Worm (Caenorhabditis elegans) whole organism, L1 larva: Measurements from ENCODE around the gene F54D5.7.
A peak's percentile ranks its signal among the peaks of the same experiment; 100 is the strongest.

Experiments used
- C34B4.2 ChIP-seq: sonication (generic microtip); optimal IDR thresholded peaks from 2 replicates; lab custom pipeline; 2017; ENCODE audit warnings: mild to moderate bottlenecking, missing genetic modification characterization, missing compliant biosample characterization
- Y116A8C.19 ChIP-seq: sonication (generic microtip); optimal IDR thresholded peaks from 2 replicates; lab custom pipeline; 2016; ENCODE audit warnings: missing compliant biosample characterization, missing genetic modification characterization, borderline replicate concordance
- ama-1 ChIP-seq: fragments of 150-350 bp; optimal IDR thresholded peaks from 2 replicates; lab custom pipeline; 2014
- blmp-1 ChIP-seq: fragments of 150-350 bp; optimal IDR thresholded peaks from 2 replicates; lab custom pipeline; 2014; ENCODE audit warnings: missing biosample characterization, missing genetic modification characterization
- ceh-82 ChIP-seq, 3 experiments: fragments of 150-350 bp in 1 of 3; sonication (generic microtip) in 2 of 3; optimal IDR thresholded peaks; 2 replicates each; lab custom pipeline; 2014 to 2017; ENCODE audit warnings: missing biosample characterization in 3 of 3, missing genetic modification characterization in 3 of 3
- ceh-90 ChIP-seq: sonication (generic microtip); optimal IDR thresholded peaks from 2 replicates; lab custom pipeline; 2016; ENCODE audit warnings: missing genetic modification characterization, missing compliant biosample characterization
- ces-1 ChIP-seq: fragments of 150-350 bp; optimal IDR thresholded peaks from 2 replicates; lab custom pipeline; 2014; ENCODE audit warnings: missing biosample characterization, missing genetic modification reagents, missing genetic modification characterization
- dpl-1 ChIP-seq, 3 experiments: fragments of 150-350 bp in 2 of 3; sonication (generic microtip) in 1 of 3; optimal IDR thresholded peaks; 2 replicates each; lab custom pipeline; 2014 to 2017; ENCODE audit warnings: missing biosample characterization in 3 of 3, missing genetic modification characterization in 3 of 3, missing genetic modification reagents in 3 of 3
- efl-1 ChIP-seq, 4 experiments: fragments of 150-350 bp; optimal IDR thresholded peaks in 3 of 4; peaks in 1 of 4; 1 replicate in 1 of 4; 2 replicates in 3 of 4; lab custom pipeline; 2014; ENCODE audit warnings: missing biosample characterization in 2 of 4, missing genetic modification characterization in 2 of 4, missing genetic modification reagents in 2 of 4
- egl-27 ChIP-seq, 2 experiments: fragments of 150-350 bp in 1 of 2; sonication (generic microtip); optimal IDR thresholded peaks; 3 replicates each; lab custom pipeline; 2017 to 2018; ENCODE audit warnings: missing biosample characterization in 2 of 2, missing genetic modification characterization in 2 of 2, missing genetic modification reagents in 2 of 2
- elt-2 ChIP-seq: sonication (generic microtip); optimal IDR thresholded peaks from 2 replicates; lab custom pipeline; 2016; ENCODE audit warnings: missing genetic modification characterization, mild to moderate bottlenecking, inconsistent platforms, missing compliant biosample characterization, missing genetic modification reagents
- ets-5 ChIP-seq: fragments of 200-800 bp; sonication (Bioruptor generic); IDR thresholded peaks from 2 replicates; pipeline ENCODE4 v1.3.6; 2022; ENCODE audit warnings: missing genetic modification characterization, missing compliant biosample characterization
- fkh-8 ChIP-seq: sonication (generic microtip); optimal IDR thresholded peaks from 2 replicates; lab custom pipeline; 2016; ENCODE audit warnings: mild to moderate bottlenecking, missing genetic modification characterization, missing compliant biosample characterization
- hlh-4 ChIP-seq: sonication (generic microtip); optimal IDR thresholded peaks from 2 replicates; lab custom pipeline; 2016; ENCODE audit warnings: mild to moderate bottlenecking, missing genetic modification characterization, missing compliant biosample characterization
- lin-14 ChIP-seq: fragments of 200-800 bp; sonication (Bioruptor generic); optimal IDR thresholded peaks from 2 replicates; lab custom pipeline; 2018; ENCODE audit warnings: mild to moderate bottlenecking, missing genetic modification characterization, moderate library complexity, missing compliant biosample characterization
- lin-35 ChIP-seq, 2 experiments: fragments of 150-350 bp; optimal IDR thresholded peaks; 2 replicates each; lab custom pipeline; 2014; ENCODE audit warnings: missing biosample characterization in 2 of 2, missing genetic modification characterization in 2 of 2, missing genetic modification reagents in 2 of 2
- lin-39 ChIP-seq: fragments of 150-350 bp; optimal IDR thresholded peaks from 2 replicates; lab custom pipeline; 2014; ENCODE audit warnings: missing biosample characterization, missing genetic modification reagents, missing genetic modification characterization
- lir-3 ChIP-seq: sonication (generic microtip); optimal IDR thresholded peaks from 2 replicates; lab custom pipeline; 2016; ENCODE audit warnings: mild to moderate bottlenecking, missing genetic modification characterization, moderate library complexity, missing compliant biosample characterization; ENCODE audit not compliant: poor library complexity
- lsy-2 ChIP-seq, 2 experiments: fragments of 150-350 bp; optimal IDR thresholded peaks; 2 replicates each; lab custom pipeline; 2014; ENCODE audit warnings: missing biosample characterization in 2 of 2, missing genetic modification characterization in 2 of 2
- mdl-1 ChIP-seq, 2 experiments: fragments of 150-350 bp; optimal IDR thresholded peaks; 2 replicates each; lab custom pipeline; 2014 to 2017; ENCODE audit warnings: missing biosample characterization in 2 of 2, missing genetic modification characterization in 2 of 2, inconsistent platforms in 1 of 2
- mep-1 ChIP-seq: fragments of 150-350 bp; optimal IDR thresholded peaks from 2 replicates; lab custom pipeline; 2014; ENCODE audit warnings: missing biosample characterization, missing genetic modification characterization
- nhr-19 ChIP-seq: fragments of 200-800 bp; sonication (Bioruptor generic); conservative IDR thresholded peaks from 2 replicates; pipeline ENCODE4 v1.3.6; 2022; ENCODE audit warnings: missing genetic modification characterization, missing compliant biosample characterization
- nhr-20 ChIP-seq: sonication (generic microtip); optimal IDR thresholded peaks from 2 replicates; lab custom pipeline; 2016; ENCODE audit warnings: mild to moderate bottlenecking, missing genetic modification characterization, missing compliant biosample characterization
- nhr-237 ChIP-seq: fragments of 150-350 bp; optimal IDR thresholded peaks from 2 replicates; lab custom pipeline; 2014; ENCODE audit warnings: missing biosample characterization, missing genetic modification characterization
- nhr-47 ChIP-seq: sonication (generic microtip); optimal IDR thresholded peaks from 2 replicates; lab custom pipeline; 2016; ENCODE audit warnings: mild to moderate bottlenecking, missing genetic modification characterization, moderate library complexity, missing compliant biosample characterization
- nhr-71 ChIP-seq: sonication (generic microtip); optimal IDR thresholded peaks from 2 replicates; lab custom pipeline; 2016; ENCODE audit warnings: mild to moderate bottlenecking, missing genetic modification characterization, moderate library complexity, missing compliant biosample characterization
- nhr-76 ChIP-seq: sonication (generic microtip); optimal IDR thresholded peaks from 2 replicates; lab custom pipeline; 2017; ENCODE audit warnings: missing biosample characterization, missing genetic modification characterization
- pag-3 ChIP-seq: sonication (generic microtip); optimal IDR thresholded peaks from 2 replicates; lab custom pipeline; 2017; ENCODE audit warnings: missing genetic modification characterization, mild to moderate bottlenecking, missing compliant biosample characterization, antibody characterized with exemption, borderline replicate concordance; ENCODE audit not compliant: insufficient read depth
- rnt-1 ChIP-seq: sonication (generic microtip); optimal IDR thresholded peaks from 2 replicates; lab custom pipeline; 2016; ENCODE audit warnings: mild to moderate bottlenecking, missing genetic modification characterization, moderate library complexity, missing compliant biosample characterization
- skn-1 ChIP-seq: fragments of 150-350 bp; optimal IDR thresholded peaks from 2 replicates; lab custom pipeline; 2014; ENCODE audit warnings: missing biosample characterization, missing genetic modification characterization
- snpc-4 ChIP-seq: fragments of 150-350 bp; optimal IDR thresholded peaks from 2 replicates; lab custom pipeline; 2014; ENCODE audit warnings: missing biosample characterization, missing genetic modification characterization
- snu-23 ChIP-seq: sonication (generic microtip); optimal IDR thresholded peaks from 2 replicates; lab custom pipeline; 2016; ENCODE audit warnings: missing genetic modification characterization, missing compliant biosample characterization
- sox-4 ChIP-seq: sonication (generic microtip); optimal IDR thresholded peaks from 2 replicates; lab custom pipeline; 2016; ENCODE audit warnings: missing genetic modification characterization, missing compliant biosample characterization
- swsn-7 ChIP-seq: sonication (generic microtip); optimal IDR thresholded peaks from 2 replicates; lab custom pipeline; 2016; ENCODE audit warnings: missing genetic modification characterization, missing compliant biosample characterization
- tbx-2 ChIP-seq: sonication (generic microtip); optimal IDR thresholded peaks from 2 replicates; lab custom pipeline; 2016; ENCODE audit warnings: missing genetic modification characterization, missing compliant biosample characterization
- unc-30 ChIP-seq: sonication (generic microtip); optimal IDR thresholded peaks from 2 replicates; lab custom pipeline; 2017; ENCODE audit warnings: missing biosample characterization, missing genetic modification characterization
- unc-62 ChIP-seq: fragments of 150-350 bp; optimal IDR thresholded peaks from 2 replicates; lab custom pipeline; 2014; ENCODE audit warnings: missing biosample characterization, missing genetic modification reagents, missing genetic modification characterization
- unc-86 ChIP-seq: sonication (generic microtip); optimal IDR thresholded peaks from 2 replicates; lab custom pipeline; 2016; ENCODE audit warnings: missing genetic modification characterization, missing compliant biosample characterization
- unc-98 ChIP-seq: fragments of 200-800 bp; sonication (Bioruptor generic); IDR thresholded peaks from 2 replicates; pipeline ENCODE4 v1.3.6; 2022; ENCODE audit warnings: missing genetic modification characterization, missing compliant biosample characterization
- vab-15 ChIP-seq: sonication (generic microtip); optimal IDR thresholded peaks from 2 replicates; lab custom pipeline; 2017; ENCODE audit warnings: missing genotype, mild to moderate bottlenecking, missing genetic modification characterization, missing compliant biosample characterization
- zag-1 ChIP-seq: fragments of 150-350 bp; optimal IDR thresholded peaks from 2 replicates; lab custom pipeline; 2014; ENCODE audit warnings: missing biosample characterization, missing genetic modification characterization
- zip-4 ChIP-seq: fragments of 200-800 bp; sonication (Bioruptor generic); optimal IDR thresholded peaks from 2 replicates; lab custom pipeline; 2018; ENCODE audit warnings: mild to moderate bottlenecking, missing genetic modification characterization, moderate library complexity, missing compliant biosample characterization
- ztf-11 ChIP-seq, 2 experiments: sonication (generic microtip); optimal IDR thresholded peaks; 2 replicates each; lab custom pipeline; 2016 to 2017; ENCODE audit warnings: missing genetic modification characterization in 2 of 2, missing biosample characterization in 1 of 2, missing compliant biosample characterization in 1 of 2
- ztf-4 ChIP-seq: fragments of 150-350 bp; optimal IDR thresholded peaks from 2 replicates; lab custom pipeline; 2014; ENCODE audit warnings: missing biosample characterization, missing genetic modification characterization

Gene F54D5.7

DNA sequence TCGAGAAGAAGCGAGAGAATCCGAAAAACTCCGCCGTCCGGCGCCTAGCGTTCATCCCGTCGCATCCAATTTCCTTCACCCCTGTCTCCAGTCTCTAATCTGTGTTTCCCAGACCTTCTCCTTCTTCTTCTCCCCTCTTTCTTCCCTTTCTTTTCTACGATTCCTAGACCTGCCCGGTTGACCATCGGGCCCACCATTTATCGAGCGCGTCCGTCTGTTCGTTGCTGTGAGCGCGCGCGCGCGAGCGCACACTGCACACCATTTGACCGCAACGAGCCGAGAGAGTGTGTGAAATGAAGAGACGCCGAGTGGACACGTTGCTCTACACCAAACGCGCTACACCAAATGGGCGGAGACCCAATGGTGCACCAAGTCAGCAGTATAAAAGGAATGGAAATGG is 10.2 kb upstream of the F54D5.7 start:
- TF ChIP-seq blmp-1 (tag; lab: Kevin White, UChicago): peak; percentile 28
- TF ChIP-seq zip-4: no peak

DNA sequence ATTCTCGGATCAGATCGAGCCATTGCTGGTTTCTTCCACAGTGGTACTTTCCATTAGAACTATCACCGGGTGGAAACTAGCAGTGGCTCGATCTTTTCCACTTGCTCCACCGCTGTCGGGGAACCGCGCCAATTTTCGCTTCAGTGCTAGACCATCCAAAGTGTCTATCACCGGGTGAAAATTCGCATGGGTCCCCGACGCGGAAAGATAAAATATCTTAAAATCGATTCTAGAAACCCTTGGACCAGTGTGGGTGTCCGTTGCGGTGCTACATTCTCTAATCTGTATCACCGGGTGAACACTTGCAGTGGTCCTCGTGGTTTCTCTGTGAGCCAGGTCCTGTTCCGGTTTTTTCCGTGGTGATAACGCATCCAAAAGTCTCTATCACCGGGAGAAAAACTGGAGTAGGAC is 9.7 kb upstream of the F54D5.7 start:
- no peak for TF ChIP-seq unc-62 (GFP tag; lab: Kevin White, UChicago)
- no peak for TF ChIP-seq ceh-82 (tag; optimal IDR thresholded peaks at IDR 0.05; lab: Kevin White, UChicago)
- no peak for TF ChIP-seq lin-14 (GFP tag; lab: Kevin White, UChicago)
- no peak for TF ChIP-seq snpc-4
- no peak for TF ChIP-seq mep-1 (tag; lab: Kevin White, UChicago)

DNA sequence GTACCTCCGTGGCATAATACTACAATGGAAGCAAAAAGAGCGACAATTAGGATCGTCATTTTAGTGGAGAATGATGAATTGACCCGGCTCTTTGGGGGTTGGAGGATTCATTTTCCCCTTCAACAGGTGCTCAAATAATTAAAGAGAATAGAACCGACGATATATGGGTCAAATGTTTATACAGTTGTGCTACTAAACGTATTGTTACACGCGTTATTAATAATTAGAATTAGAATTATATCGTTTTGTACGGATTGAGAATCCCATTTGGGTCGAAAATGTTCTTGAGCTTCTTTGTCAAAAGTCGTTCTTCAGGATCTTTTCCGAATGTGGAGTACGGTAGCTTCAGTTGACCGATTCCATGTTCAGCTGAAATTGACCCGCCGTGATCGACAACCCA is 8.6 kb upstream of the F54D5.7 start, which contains the start of gene Y62F5A.9:
TSS of gene Y62F5A.9 (minus strand) at position 101 of the 400 bp plus-strand sequence.
- TF ChIP-seq efl-1 (optimal IDR thresholded peaks at IDR 0.05; lab: Kevin White, UChicago): no peak
- TF ChIP-seq efl-1 (GFP tag; optimal IDR thresholded peaks at IDR 0.05 in 1 of 2; lab: Kevin White, UChicago): peak in 1 of 2 experiments; percentile 45
- no peak for TF ChIP-seq nhr-20 (tag; lab: Kevin White, UChicago)
- no peak for TF ChIP-seq unc-86 (tag; lab: Kevin White, UChicago)
- TF ChIP-seq ets-5 (GFP tag; lab: Robert Waterston, UW): no peak
- no peak for TF ChIP-seq nhr-71 (tag; lab: Kevin White, UChicago)
- peak; percentile 9 for TF ChIP-seq snu-23
- no peak for TF ChIP-seq egl-27 (tag; optimal IDR thresholded peaks at IDR 0.05; lab: Kevin White, UChicago)

DNA sequence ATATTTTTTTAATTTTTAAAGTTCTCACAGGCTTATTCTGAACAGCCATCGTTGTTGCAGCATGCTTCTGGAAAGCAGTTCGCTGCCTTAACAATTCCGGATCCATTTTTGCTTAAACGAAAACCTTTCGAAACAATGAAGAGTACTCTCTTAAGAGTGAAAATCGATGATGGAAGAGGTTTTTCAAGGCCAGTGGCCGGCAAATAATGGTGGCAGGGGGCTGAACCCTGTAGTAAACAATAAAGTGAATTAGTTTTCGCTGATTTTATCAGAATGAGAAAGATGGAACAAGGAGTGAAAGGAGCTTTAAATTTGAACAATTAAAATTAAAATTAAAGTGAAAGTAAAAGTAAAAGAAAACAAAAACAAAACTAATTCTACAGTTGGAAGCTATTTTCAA is 4.9 kb upstream of the F54D5.7 start, which contains the start of gene gtf-2E2:
TSS of gene gtf-2E2 (minus strand) at position 111 of the 400 bp plus-strand sequence.
- TF ChIP-seq lin-39 (tag; lab: Kevin White, UChicago) (no peak), sox-4 (tag; lab: Kevin White, UChicago) (no peak), pag-3 (tag; lab: Kevin White, UChicago) (no peak), zag-1 (tag; lab: Kevin White, UChicago) (no peak), unc-98 (no peak), skn-1 (peak; percentile 18), blmp-1 (tag; lab: Kevin White, UChicago) (peak; percentile 91), dpl-1 (GFP tag; optimal IDR thresholded peaks at IDR 0.05; lab: Kevin White, UChicago) (peak in 1 of 3 experiments; percentile 24), tbx-2 (tag; lab: Kevin White, UChicago) (no peak), ama-1 (lab: Kevin White, UChicago) (no peak), ztf-4 (tag; lab: Kevin White, UChicago) (no peak), rnt-1 (tag; lab: Kevin White, UChicago) (peak; percentile 63), ets-5 (GFP tag; lab: Robert Waterston, UW) (no peak), Y116A8C.19 (tag; lab: Kevin White, UChicago) (no peak), ceh-82 (tag; optimal IDR thresholded peaks at IDR 0.05; lab: Kevin White, UChicago) (peak in 1 of 3 experiments; percentile 35), nhr-76 (tag; lab: Kevin White, UChicago) (no peak), lir-3 (tag; lab: Kevin White, UChicago) (no peak), C34B4.2 (tag; lab: Kevin White, UChicago) (no peak), unc-30 (no peak), ztf-11 (tag; optimal IDR thresholded peaks at IDR 0.05; lab: Kevin White, UChicago) (no peak), nhr-47 (tag; lab: Kevin White, UChicago) (no peak), snpc-4 (no peak), ceh-90 (tag; lab: Kevin White, UChicago) (peak; percentile 22), nhr-19 (GFP tag; lab: Robert Waterston, UW) (no peak), nhr-71 (tag; lab: Kevin White, UChicago) (peak; percentile 25), ces-1 (GFP tag; lab: Kevin White, UChicago) (no peak), nhr-237 (tag; lab: Kevin White, UChicago) (no peak), lin-14 (GFP tag; lab: Kevin White, UChicago) (peak; percentile 46), vab-15 (tag; lab: Kevin White, UChicago) (no peak), nhr-20 (tag; lab: Kevin White, UChicago) (peak; percentile 9), fkh-8 (tag; lab: Kevin White, UChicago) (no peak), hlh-4 (tag; lab: Kevin White, UChicago) (no peak), efl-1 (optimal IDR thresholded peaks at IDR 0.05; lab: Kevin White, UChicago) (peak; percentile 15 to 36), efl-1 (GFP tag; optimal IDR thresholded peaks at IDR 0.05 in 1 of 2; lab: Kevin White, UChicago) (peak in 1 of 2 experiments; percentile 29), snu-23 (peak; percentile 40), lsy-2 (tag; optimal IDR thresholded peaks at IDR 0.05; lab: Kevin White, UChicago) (peak in 1 of 2 experiments; percentile 46), mdl-1 (tag; optimal IDR thresholded peaks at IDR 0.05; lab: Kevin White, UChicago) (no peak), swsn-7 (tag; lab: Kevin White, UChicago) (peak; percentile 4), elt-2 (tag; lab: Kevin White, UChicago) (no peak), lin-35 (GFP tag; optimal IDR thresholded peaks at IDR 0.05; lab: Kevin White, UChicago) (peak; percentile 3 to 28)
